Fruit fly (Drosophila melanogaster): ENCODE measurements around the gene E23.

Gene E23

DNA sequence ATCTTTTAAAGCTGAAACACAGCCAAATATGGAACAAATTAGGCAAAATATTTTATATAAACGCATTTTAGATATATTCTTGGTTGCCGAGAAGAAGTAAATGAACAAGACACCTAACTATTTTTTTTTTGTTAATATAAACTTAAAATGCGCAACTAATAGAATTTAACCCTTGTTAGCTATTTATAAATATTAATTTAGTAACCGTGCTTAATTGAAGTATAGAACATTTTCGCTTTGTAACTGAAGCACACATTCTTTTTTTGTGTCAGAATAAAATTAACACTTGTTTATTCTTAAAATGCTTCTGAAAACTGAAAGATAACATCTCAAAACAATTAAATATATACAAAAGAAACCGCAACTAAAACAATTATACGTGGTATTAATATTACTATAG lies 33.0 kb upstream of the E23 start, which contains the start of gene Sfp23F:
Sfp23F (minus strand) TSS at position 101 of the 400 bp plus-strand sequence.
- no peak for TF ChIP-seq Hnf4 (GFP tag; optimal IDR thresholded peaks at IDR 0.05)

- TF ChIP-seq CrebA (GFP tag; optimal IDR thresholded peaks at IDR 0.05; ENCODE audit: borderline replicate concordance) (no peak), Dfd (GFP tag; optimal IDR thresholded peaks at IDR 0.05) (no peak), lola (GFP tag; optimal IDR thresholded peaks at IDR 0.05) (no peak), psq (GFP tag; optimal IDR thresholded peaks at IDR 0.05) (peak; percentile 38), br (GFP tag; optimal IDR thresholded peaks at IDR 0.05) (peak; percentile 54), Myc (optimal IDR thresholded peaks at IDR 0.05) (peak; percentile 29), dmrt93B (GFP tag; optimal IDR thresholded peaks at IDR 0.05) (peak; percentile 64), CG32264 (GFP tag; optimal IDR thresholded peaks at IDR 0.05) (peak; percentile 58), pan (optimal IDR thresholded peaks at IDR 0.05) (no peak), rgr (GFP tag; optimal IDR thresholded peaks at IDR 0.05) (peak; percentile 73), Hr83 (GFP tag; optimal IDR thresholded peaks at IDR 0.05; ENCODE audit: poor library complexity, severe bottlenecking) (peak; percentile 9), dl (GFP tag; optimal IDR thresholded peaks at IDR 0.05; ENCODE audit: insufficient read depth in 1 of 2, partially characterized antibody in 2 of 2) (no peak), Mio (GFP tag; optimal IDR thresholded peaks at IDR 0.05) (no peak), tai (GFP tag; optimal IDR thresholded peaks at IDR 0.05) (no peak), Jra (GFP tag; optimal IDR thresholded peaks at IDR 0.05) (peak; percentile 53), brk (GFP tag; optimal IDR thresholded peaks at IDR 0.05) (no peak), foxo (GFP tag; optimal IDR thresholded peaks at IDR 0.05) (peak in 1 of 2 experiments; percentile 81), jim (GFP tag; optimal IDR thresholded peaks at IDR 0.05) (peak; percentile 0), usp (GFP tag; optimal IDR thresholded peaks at IDR 0.05) (no peak), Vsx2 (GFP tag; optimal IDR thresholded peaks at IDR 0.05; ENCODE audit: partially characterized antibody) (no peak), sv (GFP tag; optimal IDR thresholded peaks at IDR 0.05) (peak; percentile 46), N (GFP tag; optimal IDR thresholded peaks at IDR 0.05) (no peak), dsf (GFP tag; optimal IDR thresholded peaks at IDR 0.05; ENCODE audit: borderline replicate concordance) (peak; percentile 38), GATAd (GFP tag; optimal IDR thresholded peaks at IDR 0.05) (no peak), sage (GFP tag; optimal IDR thresholded peaks at IDR 0.05) (no peak), Hnf4 (GFP tag; optimal IDR thresholded peaks at IDR 0.05) (peak; percentile 82), h (GFP tag; optimal IDR thresholded peaks at IDR 0.05) (peak; percentile 71), Rel (GFP tag; optimal IDR thresholded peaks at IDR 0.05) (no peak), Rel (tag; optimal IDR thresholded peaks at IDR 0.05) (peak; percentile 53), Abd-B (GFP tag; optimal IDR thresholded peaks at IDR 0.05) (no peak), Dif (GFP tag; optimal IDR thresholded peaks at IDR 0.05; ENCODE audit: partially characterized antibody) (no peak), Hr78 (GFP tag; optimal IDR thresholded peaks at IDR 0.05) (no peak), HLH106 (tag; optimal IDR thresholded peaks at IDR 0.05) (peak; percentile 77), Sp1 (GFP tag; optimal IDR thresholded peaks at IDR 0.05) (peak; percentile 63), fru (GFP tag; optimal IDR thresholded peaks at IDR 0.05) (peak; percentile 72), CG9705 (GFP tag; optimal IDR thresholded peaks at IDR 0.05) (peak; percentile 59), woc (GFP tag; optimal IDR thresholded peaks at IDR 0.05) (peak; percentile 79), OdsH (GFP tag; optimal IDR thresholded peaks at IDR 0.05) (peak; percentile 42), ey (GFP tag; optimal IDR thresholded peaks at IDR 0.05) (peak; percentile 79)
Measured at dm6 chr2L:3376684-3377086, 22.1 kb upstream of the E23 start, which contains the start of the genes CG9662 and Ptpa. CG9662 (minus strand) TSS chr2L:3376737. Ptpa (plus strand) TSS chr2L:3377002.

- TF ChIP-seq CrebA (GFP tag; optimal IDR thresholded peaks at IDR 0.05; ENCODE audit: borderline replicate concordance) (no peak), GATAd (GFP tag; optimal IDR thresholded peaks at IDR 0.05) (no peak), Dif (GFP tag; optimal IDR thresholded peaks at IDR 0.05; ENCODE audit: partially characterized antibody) (no peak), lola (GFP tag; optimal IDR thresholded peaks at IDR 0.05) (no peak), Sp1 (GFP tag; optimal IDR thresholded peaks at IDR 0.05) (no peak), sv (GFP tag; optimal IDR thresholded peaks at IDR 0.05) (no peak), Hr83 (GFP tag; optimal IDR thresholded peaks at IDR 0.05; ENCODE audit: poor library complexity, severe bottlenecking) (no peak), Rel (GFP tag; optimal IDR thresholded peaks at IDR 0.05) (no peak), Rel (tag; optimal IDR thresholded peaks at IDR 0.05) (no peak), Abd-B (GFP tag; optimal IDR thresholded peaks at IDR 0.05) (no peak), tai (GFP tag; optimal IDR thresholded peaks at IDR 0.05) (no peak), CG9705 (GFP tag; optimal IDR thresholded peaks at IDR 0.05) (no peak)
Measured at dm6 chr2L:3375611-3376010, 21.0 kb upstream of the E23 start, which contains the start of gene CG15412. CG15412 (minus strand) TSS chr2L:3375711.
